Worm (Caenorhabditis elegans) whole organism, L2 larva: Measurements from ENCODE around the gene klp-6.
A peak's percentile ranks its signal among the peaks of the same experiment; 100 is the strongest.

Experiments used
- C34F6.9 ChIP-seq: fragments of 150-350 bp; optimal IDR thresholded peaks from 2 replicates; lab custom pipeline; 2014; ENCODE audit warnings: missing biosample characterization, missing genetic modification characterization
- F13H6.1 ChIP-seq: sonication (generic microtip); optimal IDR thresholded peaks from 2 replicates; lab custom pipeline; 2016; ENCODE audit warnings: missing genetic modification characterization, missing compliant biosample characterization
- R02D3.7 ChIP-seq: fragments of 150-350 bp; optimal IDR thresholded peaks from 2 replicates; lab custom pipeline; 2014; ENCODE audit warnings: missing biosample characterization, missing genetic modification characterization
- Y55F3AM.14 ChIP-seq: fragments of 200-800 bp; sonication (Bioruptor generic); optimal IDR thresholded peaks from 2 replicates; lab custom pipeline; 2018; ENCODE audit warnings: mild to moderate bottlenecking, missing genetic modification characterization, missing compliant biosample characterization
- alr-1 ChIP-seq: fragments of 150-350 bp; optimal IDR thresholded peaks from 2 replicates; lab custom pipeline; 2014; ENCODE audit warnings: missing biosample characterization, missing genetic modification characterization
- aly-2 ChIP-seq: fragments of 150-350 bp; optimal IDR thresholded peaks from 2 replicates; lab custom pipeline; 2014; ENCODE audit warnings: missing biosample characterization, missing genetic modification characterization
- ama-1 ChIP-seq: fragments of 150-350 bp; optimal IDR thresholded peaks from 2 replicates; lab custom pipeline; 2018; ENCODE audit warnings: inconsistent platforms
- blmp-1 ChIP-seq: sonication (generic microtip); optimal IDR thresholded peaks from 2 replicates; lab custom pipeline; 2017; ENCODE audit warnings: missing genetic modification characterization, mild to moderate bottlenecking, missing compliant biosample characterization, antibody characterized with exemption, moderate library complexity; ENCODE audit not compliant: insufficient read depth
- ceh-16 ChIP-seq: fragments of 150-350 bp; optimal IDR thresholded peaks from 2 replicates; lab custom pipeline; 2014; ENCODE audit warnings: missing biosample characterization, missing genetic modification characterization
- ceh-82 ChIP-seq: fragments of 150-350 bp; optimal IDR thresholded peaks from 2 replicates; lab custom pipeline; 2014; ENCODE audit warnings: missing biosample characterization, missing genetic modification characterization
- crh-2 ChIP-seq: sonication (generic microtip); optimal IDR thresholded peaks from 2 replicates; lab custom pipeline; 2017; ENCODE audit warnings: missing biosample characterization, missing genetic modification characterization
- dmd-4 ChIP-seq: sonication (generic microtip); optimal IDR thresholded peaks from 2 replicates; lab custom pipeline; 2017; ENCODE audit warnings: missing biosample characterization, missing genetic modification characterization
- egl-27 ChIP-seq: sonication (generic microtip); optimal IDR thresholded peaks from 3 replicates; lab custom pipeline; 2017; ENCODE audit warnings: missing biosample characterization, missing genetic modification reagents, missing genetic modification characterization
- elt-1 ChIP-seq: fragments of 150-350 bp; optimal IDR thresholded peaks from 2 replicates; lab custom pipeline; 2014; ENCODE audit warnings: missing biosample characterization, missing genetic modification characterization
- elt-3 ChIP-seq: sonication (generic microtip); optimal IDR thresholded peaks from 2 replicates; lab custom pipeline; 2017; ENCODE audit warnings: missing biosample characterization, missing genetic modification characterization
- fos-1 ChIP-seq: fragments of 150-350 bp; optimal IDR thresholded peaks from 2 replicates; lab custom pipeline; 2014; ENCODE audit warnings: missing biosample characterization, missing genetic modification characterization
- gmeb-1 ChIP-seq: fragments of 150-350 bp; optimal IDR thresholded peaks from 2 replicates; lab custom pipeline; 2014; ENCODE audit warnings: missing biosample characterization, missing genetic modification characterization
- lin-11 ChIP-seq: fragments of 150-350 bp; sonication (generic microtip); optimal IDR thresholded peaks from 2 replicates; lab custom pipeline; 2014; ENCODE audit warnings: missing biosample characterization, missing genetic modification characterization, inconsistent platforms, mixed read lengths
- lin-13 ChIP-seq: fragments of 150-350 bp; optimal IDR thresholded peaks from 2 replicates; lab custom pipeline; 2014; ENCODE audit warnings: missing biosample characterization, missing genetic modification reagents, missing genetic modification characterization
- lsy-2 ChIP-seq, 2 experiments: fragments of 150-350 bp in 1 of 2; sonication (generic microtip) in 1 of 2; optimal IDR thresholded peaks; 2 replicates each; lab custom pipeline; 2014 to 2017; ENCODE audit warnings: missing biosample characterization in 2 of 2, missing genetic modification characterization in 2 of 2
- mab-5 ChIP-seq: fragments of 150-350 bp; optimal IDR thresholded peaks from 2 replicates; lab custom pipeline; 2014; ENCODE audit warnings: missing biosample characterization, missing genetic modification characterization
- mbf-1 ChIP-seq: sonication (generic microtip); optimal IDR thresholded peaks from 2 replicates; lab custom pipeline; 2017; ENCODE audit warnings: missing biosample characterization, missing genetic modification characterization
- mdl-1 ChIP-seq, 2 experiments: fragments of 150-350 bp in 1 of 2; sonication (generic microtip) in 1 of 2; optimal IDR thresholded peaks; 2 replicates each; lab custom pipeline; 2017; ENCODE audit warnings: missing biosample characterization in 2 of 2, missing genetic modification characterization in 2 of 2
- nhr-10 ChIP-seq: sonication (generic microtip); optimal IDR thresholded peaks from 2 replicates; lab custom pipeline; 2017; ENCODE audit warnings: missing biosample characterization, missing genetic modification characterization
- nhr-11 ChIP-seq: fragments of 150-350 bp; optimal IDR thresholded peaks from 2 replicates; lab custom pipeline; 2014; ENCODE audit warnings: missing biosample characterization, missing genetic modification characterization
- nhr-12 ChIP-seq: fragments of 150-350 bp; optimal IDR thresholded peaks from 2 replicates; lab custom pipeline; 2014; ENCODE audit warnings: missing biosample characterization, missing genetic modification characterization
- nhr-129 ChIP-seq: fragments of 150-350 bp; optimal IDR thresholded peaks from 2 replicates; lab custom pipeline; 2014; ENCODE audit warnings: missing biosample characterization, missing genetic modification characterization
- nhr-21 ChIP-seq: fragments of 150-350 bp; optimal IDR thresholded peaks from 2 replicates; lab custom pipeline; 2014; ENCODE audit warnings: missing biosample characterization, missing genetic modification characterization
- nhr-23 ChIP-seq: fragments of 150-350 bp; optimal IDR thresholded peaks from 2 replicates; lab custom pipeline; 2014; ENCODE audit warnings: missing biosample characterization, missing genetic modification reagents, missing genetic modification characterization
- nhr-237 ChIP-seq: fragments of 150-350 bp; optimal IDR thresholded peaks from 2 replicates; lab custom pipeline; 2014; ENCODE audit warnings: missing biosample characterization, missing genetic modification characterization
- nhr-25 ChIP-seq: fragments of 150-350 bp; sonication (generic microtip); optimal IDR thresholded peaks from 3 replicates; lab custom pipeline; 2014; ENCODE audit warnings: missing biosample characterization, missing genetic modification characterization
- nhr-6 ChIP-seq: fragments of 150-350 bp; optimal IDR thresholded peaks from 2 replicates; lab custom pipeline; 2014; ENCODE audit warnings: missing biosample characterization, missing genetic modification characterization
- nhr-77 ChIP-seq: fragments of 150-350 bp; optimal IDR thresholded peaks from 2 replicates; lab custom pipeline; 2014; ENCODE audit warnings: missing biosample characterization, missing genetic modification characterization
- peb-1 ChIP-seq: fragments of 150-350 bp; optimal IDR thresholded peaks from 2 replicates; lab custom pipeline; 2014; ENCODE audit warnings: missing biosample characterization, missing genetic modification characterization
- sem-4 ChIP-seq: fragments of 150-350 bp; optimal IDR thresholded peaks from 2 replicates; lab custom pipeline; 2014; ENCODE audit warnings: missing biosample characterization, missing genetic modification reagents, missing genetic modification characterization
- skn-1 ChIP-seq: sonication (generic microtip); optimal IDR thresholded peaks from 2 replicates; lab custom pipeline; 2017; ENCODE audit warnings: missing biosample characterization, missing genetic modification characterization
- sma-3 ChIP-seq: sonication (generic microtip); optimal IDR thresholded peaks from 2 replicates; lab custom pipeline; 2016; ENCODE audit warnings: missing genetic modification reagents, missing genetic modification characterization, missing compliant biosample characterization
- sma-9 ChIP-seq, 2 experiments: fragments of 150-350 bp in 1 of 2; sonication (generic microtip) in 1 of 2; optimal IDR thresholded peaks; 2 replicates each; lab custom pipeline; 2014 to 2016; ENCODE audit warnings: missing genetic modification characterization in 2 of 2, mild to moderate bottlenecking in 1 of 2, missing biosample characterization in 1 of 2, missing compliant biosample characterization in 1 of 2, missing genetic modification reagents in 1 of 2, moderate library complexity in 1 of 2
- snpc-4 ChIP-seq: fragments of 150-350 bp; optimal IDR thresholded peaks from 2 replicates; lab custom pipeline; 2014; ENCODE audit warnings: missing biosample characterization, missing genetic modification characterization
- unc-39 ChIP-seq: fragments of 150-350 bp; optimal IDR thresholded peaks from 2 replicates; lab custom pipeline; 2014; ENCODE audit warnings: missing biosample characterization, missing genetic modification characterization
- unc-55 ChIP-seq: fragments of 150-350 bp; sonication (generic microtip); optimal IDR thresholded peaks from 3 replicates; lab custom pipeline; 2014; ENCODE audit warnings: missing biosample characterization, missing genetic modification reagents, missing genetic modification characterization
- unc-62 ChIP-seq: fragments of 150-350 bp; optimal IDR thresholded peaks from 2 replicates; lab custom pipeline; 2014; ENCODE audit warnings: missing biosample characterization, missing genetic modification reagents, missing genetic modification characterization
- zag-1 ChIP-seq: fragments of 150-350 bp; optimal IDR thresholded peaks from 2 replicates; lab custom pipeline; 2014; ENCODE audit warnings: missing biosample characterization, missing genetic modification characterization
- ztf-1 ChIP-seq: fragments of 200-800 bp; sonication (Bioruptor generic); conservative IDR thresholded peaks from 2 replicates; pipeline ENCODE4 v1.3.6; 2022; ENCODE audit warnings: missing genetic modification characterization, missing compliant biosample characterization
- ztf-11 ChIP-seq: sonication (generic microtip); optimal IDR thresholded peaks from 2 replicates; lab custom pipeline; 2017; ENCODE audit warnings: missing biosample characterization, missing genetic modification characterization
- ztf-4 ChIP-seq: fragments of 150-350 bp; optimal IDR thresholded peaks from 2 replicates; lab custom pipeline; 2014; ENCODE audit warnings: missing biosample characterization, missing genetic modification characterization

Gene klp-6

ce11 chrIII:5080700-5081572 lies 50.2 kb downstream of the klp-6 start:
- TF ChIP-seq alr-1 (tag; lab: Kevin White, UChicago) (no peak), F13H6.1 (tag; lab: Kevin White, UChicago) (peak; percentile 83), snpc-4 (tag; lab: Kevin White, UChicago) (peak; percentile 99), R02D3.7 (peak; percentile 24), mab-5 (tag; lab: Kevin White, UChicago) (peak; percentile 25), ztf-4 (tag; lab: Kevin White, UChicago) (peak; percentile 62), mdl-1 (tag; optimal IDR thresholded peaks at IDR 0.05; lab: Kevin White, UChicago) (peak in 1 of 2 experiments; percentile 26), blmp-1 (tag; lab: Kevin White, UChicago) (peak; percentile 29), unc-55 (peak; percentile 76), elt-3 (tag; lab: Kevin White, UChicago) (no peak), nhr-129 (tag; lab: Kevin White, UChicago) (peak; percentile 83), ama-1 (no peak), ceh-16 (tag; lab: Kevin White, UChicago) (no peak), dmd-4 (tag; lab: Kevin White, UChicago) (no peak), lin-11 (tag; lab: Kevin White, UChicago) (no peak), unc-62 (GFP tag; lab: Kevin White, UChicago) (peak; percentile 1), nhr-237 (tag; lab: Kevin White, UChicago) (peak; percentile 19), sem-4 (peak; percentile 73), nhr-11 (tag; lab: Kevin White, UChicago) (peak; percentile 52), nhr-6 (peak; percentile 74), lsy-2 (tag; optimal IDR thresholded peaks at IDR 0.05; lab: Kevin White, UChicago) (peak; percentile 83 to 87), nhr-77 (tag; lab: Kevin White, UChicago) (no peak), nhr-10 (tag; lab: Kevin White, UChicago) (peak; percentile 28), nhr-21 (tag; lab: Kevin White, UChicago) (peak; percentile 88), unc-39 (tag; lab: Kevin White, UChicago) (no peak), peb-1 (tag; lab: Kevin White, UChicago) (no peak), zag-1 (tag; lab: Kevin White, UChicago) (peak; percentile 17), Y55F3AM.14 (GFP tag; lab: Kevin White, UChicago) (peak; percentile 84), sma-9 (GFP tag; optimal IDR thresholded peaks at IDR 0.05; lab: Kevin White, UChicago) (peak; percentile 95), sma-9 (tag; optimal IDR thresholded peaks at IDR 0.05; lab: Kevin White, UChicago) (no peak), sma-3 (GFP tag; lab: Kevin White, UChicago) (peak; percentile 92), elt-1 (tag; lab: Kevin White, UChicago) (no peak), lin-13 (GFP tag; lab: Kevin White, UChicago) (peak; percentile 78), aly-2 (peak; percentile 13), ztf-1 (no peak), fos-1 (tag; lab: Kevin White, UChicago) (peak; percentile 38), egl-27 (peak; percentile 31), ceh-82 (no peak), nhr-25 (tag; lab: Kevin White, UChicago) (peak; percentile 60), nhr-23 (tag; lab: Kevin White, UChicago) (no peak), C34F6.9 (peak; percentile 76), nhr-12 (peak; percentile 31), skn-1 (tag; lab: Kevin White, UChicago) (no peak), mbf-1 (no peak), gmeb-1 (peak; percentile 80), crh-2 (tag; lab: Kevin White, UChicago) (peak; percentile 86), ztf-11 (no peak)
